Worm (Caenorhabditis elegans) whole organism, L2 larva: ENCODE measurements around the gene D2007.2.

ENCODE experiments used
- C34F6.9 ChIP-seq: fragments of 150-350 bp; optimal IDR thresholded peaks from 2 replicates; lab custom pipeline; 2014; ENCODE audit warnings: missing biosample characterization, missing genetic modification characterization
- F13H6.1 ChIP-seq: sonication (generic microtip); optimal IDR thresholded peaks from 2 replicates; lab custom pipeline; 2016; ENCODE audit warnings: missing genetic modification characterization, missing compliant biosample characterization
- R02D3.7 ChIP-seq: fragments of 150-350 bp; optimal IDR thresholded peaks from 2 replicates; lab custom pipeline; 2014; ENCODE audit warnings: missing biosample characterization, missing genetic modification characterization
- ZK546.5 ChIP-seq: sonication (generic microtip); optimal IDR thresholded peaks from 2 replicates; lab custom pipeline; 2017; ENCODE audit warnings: missing biosample characterization, missing genetic modification characterization
- alr-1 ChIP-seq: fragments of 150-350 bp; optimal IDR thresholded peaks from 2 replicates; lab custom pipeline; 2014; ENCODE audit warnings: missing biosample characterization, missing genetic modification characterization
- aly-2 ChIP-seq: fragments of 150-350 bp; optimal IDR thresholded peaks from 2 replicates; lab custom pipeline; 2014; ENCODE audit warnings: missing biosample characterization, missing genetic modification characterization
- ama-1 ChIP-seq: fragments of 150-350 bp; optimal IDR thresholded peaks from 2 replicates; lab custom pipeline; 2018; ENCODE audit warnings: inconsistent platforms
- blmp-1 ChIP-seq: sonication (generic microtip); optimal IDR thresholded peaks from 2 replicates; lab custom pipeline; 2017; ENCODE audit warnings: missing genetic modification characterization, mild to moderate bottlenecking, missing compliant biosample characterization, antibody characterized with exemption, moderate library complexity; ENCODE audit not compliant: insufficient read depth
- ceh-16 ChIP-seq: fragments of 150-350 bp; optimal IDR thresholded peaks from 2 replicates; lab custom pipeline; 2014; ENCODE audit warnings: missing biosample characterization, missing genetic modification characterization
- ceh-82 ChIP-seq: fragments of 150-350 bp; optimal IDR thresholded peaks from 2 replicates; lab custom pipeline; 2014; ENCODE audit warnings: missing biosample characterization, missing genetic modification characterization
- crh-2 ChIP-seq: sonication (generic microtip); optimal IDR thresholded peaks from 2 replicates; lab custom pipeline; 2017; ENCODE audit warnings: missing biosample characterization, missing genetic modification characterization
- dmd-4 ChIP-seq: sonication (generic microtip); optimal IDR thresholded peaks from 2 replicates; lab custom pipeline; 2017; ENCODE audit warnings: missing biosample characterization, missing genetic modification characterization
- egl-27 ChIP-seq: sonication (generic microtip); optimal IDR thresholded peaks from 3 replicates; lab custom pipeline; 2017; ENCODE audit warnings: missing biosample characterization, missing genetic modification reagents, missing genetic modification characterization
- elt-3 ChIP-seq: sonication (generic microtip); optimal IDR thresholded peaks from 2 replicates; lab custom pipeline; 2017; ENCODE audit warnings: missing biosample characterization, missing genetic modification characterization
- fos-1 ChIP-seq: fragments of 150-350 bp; optimal IDR thresholded peaks from 2 replicates; lab custom pipeline; 2014; ENCODE audit warnings: missing biosample characterization, missing genetic modification characterization
- gmeb-1 ChIP-seq: fragments of 150-350 bp; optimal IDR thresholded peaks from 2 replicates; lab custom pipeline; 2014; ENCODE audit warnings: missing biosample characterization, missing genetic modification characterization
- lin-11 ChIP-seq: fragments of 150-350 bp; sonication (generic microtip); optimal IDR thresholded peaks from 2 replicates; lab custom pipeline; 2014; ENCODE audit warnings: missing biosample characterization, missing genetic modification characterization, inconsistent platforms, mixed read lengths
- lin-13 ChIP-seq: fragments of 150-350 bp; optimal IDR thresholded peaks from 2 replicates; lab custom pipeline; 2014; ENCODE audit warnings: missing biosample characterization, missing genetic modification reagents, missing genetic modification characterization
- lin-39 ChIP-seq: fragments of 150-350 bp; optimal IDR thresholded peaks from 2 replicates; lab custom pipeline; 2014; ENCODE audit warnings: missing biosample characterization, missing genetic modification reagents, missing genetic modification characterization
- lsy-2 ChIP-seq, 2 experiments: fragments of 150-350 bp in 1 of 2; sonication (generic microtip) in 1 of 2; optimal IDR thresholded peaks; 2 replicates each; lab custom pipeline; 2014 to 2017; ENCODE audit warnings: missing biosample characterization in 2 of 2, missing genetic modification characterization in 2 of 2
- mab-5 ChIP-seq: fragments of 150-350 bp; optimal IDR thresholded peaks from 2 replicates; lab custom pipeline; 2014; ENCODE audit warnings: missing biosample characterization, missing genetic modification characterization
- mdl-1 ChIP-seq, 2 experiments: fragments of 150-350 bp in 1 of 2; sonication (generic microtip) in 1 of 2; optimal IDR thresholded peaks; 2 replicates each; lab custom pipeline; 2017; ENCODE audit warnings: missing biosample characterization in 2 of 2, missing genetic modification characterization in 2 of 2
- nhr-10 ChIP-seq: sonication (generic microtip); optimal IDR thresholded peaks from 2 replicates; lab custom pipeline; 2017; ENCODE audit warnings: missing biosample characterization, missing genetic modification characterization
- nhr-11 ChIP-seq: fragments of 150-350 bp; optimal IDR thresholded peaks from 2 replicates; lab custom pipeline; 2014; ENCODE audit warnings: missing biosample characterization, missing genetic modification characterization
- nhr-12 ChIP-seq: fragments of 150-350 bp; optimal IDR thresholded peaks from 2 replicates; lab custom pipeline; 2014; ENCODE audit warnings: missing biosample characterization, missing genetic modification characterization
- nhr-129 ChIP-seq: fragments of 150-350 bp; optimal IDR thresholded peaks from 2 replicates; lab custom pipeline; 2014; ENCODE audit warnings: missing biosample characterization, missing genetic modification characterization
- nhr-21 ChIP-seq: fragments of 150-350 bp; optimal IDR thresholded peaks from 2 replicates; lab custom pipeline; 2014; ENCODE audit warnings: missing biosample characterization, missing genetic modification characterization
- nhr-23 ChIP-seq: fragments of 150-350 bp; optimal IDR thresholded peaks from 2 replicates; lab custom pipeline; 2014; ENCODE audit warnings: missing biosample characterization, missing genetic modification reagents, missing genetic modification characterization
- nhr-237 ChIP-seq: fragments of 150-350 bp; optimal IDR thresholded peaks from 2 replicates; lab custom pipeline; 2014; ENCODE audit warnings: missing biosample characterization, missing genetic modification characterization
- nhr-25 ChIP-seq: fragments of 150-350 bp; sonication (generic microtip); optimal IDR thresholded peaks from 3 replicates; lab custom pipeline; 2014; ENCODE audit warnings: missing biosample characterization, missing genetic modification characterization
- nhr-6 ChIP-seq: fragments of 150-350 bp; optimal IDR thresholded peaks from 2 replicates; lab custom pipeline; 2014; ENCODE audit warnings: missing biosample characterization, missing genetic modification characterization
- nhr-77 ChIP-seq: fragments of 150-350 bp; optimal IDR thresholded peaks from 2 replicates; lab custom pipeline; 2014; ENCODE audit warnings: missing biosample characterization, missing genetic modification characterization
- peb-1 ChIP-seq: fragments of 150-350 bp; optimal IDR thresholded peaks from 2 replicates; lab custom pipeline; 2014; ENCODE audit warnings: missing biosample characterization, missing genetic modification characterization
- sem-4 ChIP-seq: fragments of 150-350 bp; optimal IDR thresholded peaks from 2 replicates; lab custom pipeline; 2014; ENCODE audit warnings: missing biosample characterization, missing genetic modification reagents, missing genetic modification characterization
- skn-1 ChIP-seq: sonication (generic microtip); optimal IDR thresholded peaks from 2 replicates; lab custom pipeline; 2017; ENCODE audit warnings: missing biosample characterization, missing genetic modification characterization
- sma-3 ChIP-seq: sonication (generic microtip); optimal IDR thresholded peaks from 2 replicates; lab custom pipeline; 2016; ENCODE audit warnings: missing genetic modification reagents, missing genetic modification characterization, missing compliant biosample characterization
- sma-9 ChIP-seq, 2 experiments: fragments of 150-350 bp in 1 of 2; sonication (generic microtip) in 1 of 2; optimal IDR thresholded peaks; 2 replicates each; lab custom pipeline; 2014 to 2016; ENCODE audit warnings: missing genetic modification characterization in 2 of 2, mild to moderate bottlenecking in 1 of 2, missing biosample characterization in 1 of 2, missing compliant biosample characterization in 1 of 2, missing genetic modification reagents in 1 of 2, moderate library complexity in 1 of 2
- snpc-4 ChIP-seq: fragments of 150-350 bp; optimal IDR thresholded peaks from 2 replicates; lab custom pipeline; 2014; ENCODE audit warnings: missing biosample characterization, missing genetic modification characterization
- unc-39 ChIP-seq: fragments of 150-350 bp; optimal IDR thresholded peaks from 2 replicates; lab custom pipeline; 2014; ENCODE audit warnings: missing biosample characterization, missing genetic modification characterization
- unc-55 ChIP-seq: fragments of 150-350 bp; sonication (generic microtip); optimal IDR thresholded peaks from 3 replicates; lab custom pipeline; 2014; ENCODE audit warnings: missing biosample characterization, missing genetic modification reagents, missing genetic modification characterization
- unc-62 ChIP-seq: fragments of 150-350 bp; optimal IDR thresholded peaks from 2 replicates; lab custom pipeline; 2014; ENCODE audit warnings: missing biosample characterization, missing genetic modification reagents, missing genetic modification characterization
- ztf-11 ChIP-seq: sonication (generic microtip); optimal IDR thresholded peaks from 2 replicates; lab custom pipeline; 2017; ENCODE audit warnings: missing biosample characterization, missing genetic modification characterization

Gene D2007.2

ce11 chrIII:8137777-8138176 lies 11.0 kb upstream of the D2007.2 start, which contains the start of gene hsp-12.2:
Gene hsp-12.2 (plus strand): TSS chrIII:8138077.
- no peak for TF ChIP-seq nhr-6 (tag; lab: Kevin White, UChicago)
- no peak for TF ChIP-seq snpc-4 (tag; lab: Kevin White, UChicago)
- no peak for TF ChIP-seq ceh-16 (tag; lab: Kevin White, UChicago)
- TF ChIP-seq nhr-25 (tag; lab: Kevin White, UChicago), result no peak
- no peak for TF ChIP-seq blmp-1 (tag; lab: Kevin White, UChicago)
- no peak for TF ChIP-seq lin-13 (GFP tag; lab: Kevin White, UChicago)
- TF ChIP-seq C34F6.9 (tag; lab: Kevin White, UChicago), result no peak
- TF ChIP-seq unc-62 (GFP tag; lab: Kevin White, UChicago), result no peak
- no peak for TF ChIP-seq F13H6.1 (tag; lab: Kevin White, UChicago)
- no peak for TF ChIP-seq skn-1
- no peak for TF ChIP-seq peb-1 (tag; lab: Kevin White, UChicago)
- no peak for TF ChIP-seq gmeb-1 (tag; lab: Kevin White, UChicago)
- TF ChIP-seq lsy-2 (tag; optimal IDR thresholded peaks at IDR 0.05; lab: Kevin White, UChicago), result no peak
- no peak for TF ChIP-seq crh-2 (tag; lab: Kevin White, UChicago)
- TF ChIP-seq nhr-10, result no peak
- no peak for TF ChIP-seq fos-1 (tag; lab: Kevin White, UChicago)

ce11 chrIII:8142217-8142616 lies 6.5 kb upstream of the D2007.2 start:
- TF ChIP-seq F13H6.1 (tag; lab: Kevin White, UChicago) (no peak), gmeb-1 (tag; lab: Kevin White, UChicago) (no peak), nhr-25 (tag; lab: Kevin White, UChicago) (no peak)

ce11 chrIII:8144574-8145065 lies 4.1 kb upstream of the D2007.2 start, which contains the start of the genes C14B9.8 and mrpl-18:
Gene C14B9.8 (minus strand): TSS chrIII:8144629.
Gene mrpl-18 (plus strand): TSS chrIII:8145015.
- TF ChIP-seq nhr-12 (tag; lab: Kevin White, UChicago) (no peak), peb-1 (tag; lab: Kevin White, UChicago) (no peak), ZK546.5 (no peak), R02D3.7 (tag; lab: Kevin White, UChicago) (no peak), crh-2 (tag; lab: Kevin White, UChicago) (peak; percentile 47), mab-5 (tag; lab: Kevin White, UChicago) (no peak), snpc-4 (tag; lab: Kevin White, UChicago) (no peak), F13H6.1 (tag; lab: Kevin White, UChicago) (peak; percentile 54), nhr-21 (tag; lab: Kevin White, UChicago) (peak; percentile 15), skn-1 (no peak), unc-62 (GFP tag; lab: Kevin White, UChicago) (no peak), lin-13 (GFP tag; lab: Kevin White, UChicago) (peak; percentile 50), ama-1 (lab: Kevin White, UChicago) (no peak), mdl-1 (tag; optimal IDR thresholded peaks at IDR 0.05; lab: Kevin White, UChicago) (no peak), ceh-16 (tag; lab: Kevin White, UChicago) (no peak), unc-39 (tag; lab: Kevin White, UChicago) (no peak), nhr-23 (no peak), sem-4 (tag; lab: Kevin White, UChicago) (no peak), unc-55 (GFP tag; lab: Kevin White, UChicago) (peak; percentile 71), lin-11 (tag; lab: Kevin White, UChicago) (no peak), nhr-77 (tag; lab: Kevin White, UChicago) (no peak), C34F6.9 (tag; lab: Kevin White, UChicago) (peak; percentile 69), dmd-4 (no peak), lsy-2 (tag; optimal IDR thresholded peaks at IDR 0.05; lab: Kevin White, UChicago) (peak; percentile 61 to 87), sma-3 (GFP tag; lab: Kevin White, UChicago) (peak; percentile 64), egl-27 (tag; lab: Kevin White, UChicago) (no peak), nhr-129 (tag; lab: Kevin White, UChicago) (no peak), nhr-11 (tag; lab: Kevin White, UChicago) (no peak), nhr-10 (no peak), alr-1 (tag; lab: Kevin White, UChicago) (no peak), elt-3 (tag; lab: Kevin White, UChicago) (no peak), fos-1 (tag; lab: Kevin White, UChicago) (peak; percentile 14), sma-9 (GFP tag; optimal IDR thresholded peaks at IDR 0.05; lab: Kevin White, UChicago) (peak; percentile 72), sma-9 (tag; optimal IDR thresholded peaks at IDR 0.05; lab: Kevin White, UChicago) (no peak), lin-39 (tag; lab: Kevin White, UChicago) (no peak), nhr-25 (tag; lab: Kevin White, UChicago) (no peak), ztf-11 (no peak), ceh-82 (tag; lab: Kevin White, UChicago) (no peak), aly-2 (no peak), nhr-237 (tag; lab: Kevin White, UChicago) (no peak), gmeb-1 (tag; lab: Kevin White, UChicago) (peak; percentile 75)
